Fruit fly (Drosophila melanogaster) whole organism, embryonic: ENCODE measurements around the gene CG42465.

Experiments
- Atf3 ChIP-seq: fragments of 200-800 bp; sonication (Bioruptor generic); optimal IDR thresholded peaks from 3 replicates; lab custom pipeline; 2016; ENCODE audit warnings: missing biosample characterization, missing genetic modification characterization
- BtbVII ChIP-seq: fragments of 200-800 bp; sonication (Bioruptor generic); optimal IDR thresholded peaks from 3 replicates; lab custom pipeline; 2017; ENCODE audit warnings: missing biosample characterization, mild to moderate bottlenecking, missing genetic modification characterization
- CG10147 ChIP-seq: fragments of 200-800 bp; sonication (Bioruptor generic); optimal IDR thresholded peaks from 2 replicates; lab custom pipeline; 2019; ENCODE audit warnings: missing biosample characterization, mild to moderate bottlenecking, missing genetic modification characterization, moderate library complexity
- CG1024 ChIP-seq: fragments of 200-800 bp; sonication (Bioruptor generic); IDR thresholded peaks from 2 replicates; pipeline ENCODE4 v1.3.6; 2022; ENCODE audit warnings: missing biosample characterization, missing genetic modification characterization
- CG11398 ChIP-seq: fragments of 200-800 bp; sonication (Bioruptor generic); optimal IDR thresholded peaks from 2 replicates; lab custom pipeline; 2016; ENCODE audit warnings: missing biosample characterization, missing genetic modification characterization
- CG12769 ChIP-seq: fragments of 200-800 bp; sonication (Bioruptor generic); optimal IDR thresholded peaks from 2 replicates; lab custom pipeline; 2019; ENCODE audit warnings: missing biosample characterization, mild to moderate bottlenecking, missing genetic modification characterization, moderate library complexity
- CG14860 ChIP-seq: fragments of 200-800 bp; sonication (Bioruptor generic); IDR thresholded peaks from 3 replicates; pipeline ENCODE4 v1.3.6; 2022; ENCODE audit warnings: missing biosample characterization, missing genetic modification characterization; ENCODE audit not compliant: partially characterized antibody
- CG14965 ChIP-seq: fragments of 200-800 bp; sonication (Bioruptor generic); optimal IDR thresholded peaks from 2 replicates; lab custom pipeline; 2016; ENCODE audit warnings: missing biosample characterization, missing genetic modification characterization, borderline replicate concordance
- CG15011 ChIP-seq: fragments of 200-800 bp; sonication (Bioruptor generic); optimal IDR thresholded peaks from 3 replicates; lab custom pipeline; 2018; ENCODE audit warnings: missing biosample characterization, mild to moderate bottlenecking, missing genetic modification characterization
- CG17328 ChIP-seq: fragments of 200-800 bp; sonication (Bioruptor generic); IDR thresholded peaks from 2 replicates; pipeline ENCODE4 v1.3.6; 2022; ENCODE audit warnings: missing biosample characterization, missing genetic modification characterization
- CG17612 ChIP-seq: fragments of 200-800 bp; sonication (Bioruptor generic); IDR thresholded peaks from 2 replicates; pipeline ENCODE4 v1.3.6; 2022; ENCODE audit warnings: missing biosample characterization, missing genetic modification characterization
- CG18476 ChIP-seq: fragments of 200-800 bp; sonication (Bioruptor generic); optimal IDR thresholded peaks from 2 replicates; lab custom pipeline; 2016; ENCODE audit warnings: missing biosample characterization, mild to moderate bottlenecking, missing genetic modification characterization
- CG33557 ChIP-seq: fragments of 200-800 bp; sonication (Bioruptor generic); optimal IDR thresholded peaks from 2 replicates; lab custom pipeline; 2019; ENCODE audit warnings: missing biosample characterization, mild to moderate bottlenecking, missing genetic modification characterization, moderate library complexity
- CG4328 ChIP-seq: fragments of 200-800 bp; sonication (Bioruptor generic); optimal IDR thresholded peaks from 3 replicates; lab custom pipeline; 2017; ENCODE audit warnings: missing biosample characterization, missing genetic modification reagents, missing genetic modification characterization
- CG4730 ChIP-seq: fragments of 200-800 bp; sonication (Bioruptor generic); IDR thresholded peaks from 2 replicates; pipeline ENCODE4 v1.3.6; 2022; ENCODE audit warnings: missing biosample characterization, missing genetic modification characterization
- CG5180 ChIP-seq: fragments of 200-800 bp; sonication (Bioruptor generic); optimal IDR thresholded peaks from 3 replicates; lab custom pipeline; 2017; ENCODE audit warnings: missing biosample characterization, missing genetic modification characterization, mild to moderate bottlenecking, moderate library complexity, missing genetic modification reagents
- CG6683 ChIP-seq: fragments of 200-800 bp; sonication (Bioruptor generic); optimal IDR thresholded peaks from 2 replicates; lab custom pipeline; 2017; ENCODE audit warnings: missing biosample characterization, mild to moderate bottlenecking, missing genetic modification characterization, missing genetic modification reagents
- CG8281 ChIP-seq: fragments of 200-800 bp; sonication (Bioruptor generic); optimal IDR thresholded peaks from 2 replicates; lab custom pipeline; 2018; ENCODE audit warnings: missing biosample characterization, mild to moderate bottlenecking, missing genetic modification characterization, moderate library complexity
- CG9797 ChIP-seq: fragments of 200-800 bp; sonication (Bioruptor generic); optimal IDR thresholded peaks from 3 replicates; lab custom pipeline; 2018; ENCODE audit warnings: missing biosample characterization, mild to moderate bottlenecking, missing genetic modification characterization
- CkIIα-i1 ChIP-seq: fragments of 200-800 bp; sonication (Bioruptor generic); IDR thresholded peaks from 2 replicates; pipeline ENCODE4 v1.3.6; 2022; ENCODE audit warnings: missing biosample characterization, missing genetic modification characterization
- Dref ChIP-seq: fragments of 200-800 bp; sonication (Bioruptor generic); IDR thresholded peaks from 2 replicates; pipeline ENCODE4 v1.3.6; 2022; ENCODE audit warnings: missing biosample characterization, missing genetic modification characterization
- Eip74EF ChIP-seq, 2 experiments: fragments of 200-800 bp in 1 of 2; fragments of >200 bp in 1 of 2; sonication (Bioruptor generic) in 1 of 2; optimal IDR thresholded peaks; 2 replicates each; lab custom pipeline; 2017 to 2019; ENCODE audit warnings: missing biosample characterization in 2 of 2, missing genetic modification characterization in 2 of 2, mild to moderate bottlenecking in 1 of 2, moderate library complexity in 1 of 2
- Ets97D ChIP-seq: fragments of 200-800 bp; sonication (Bioruptor generic); optimal IDR thresholded peaks from 3 replicates; lab custom pipeline; 2016; ENCODE audit warnings: missing biosample characterization, missing genetic modification characterization
- GATAe ChIP-seq: fragments of 200-800 bp; sonication (Bioruptor generic); conservative IDR thresholded peaks from 2 replicates; pipeline ENCODE4 v1.3.6; 2022; ENCODE audit warnings: missing biosample characterization, missing genetic modification characterization
- HHEX ChIP-seq: fragments of 200-800 bp; sonication (Bioruptor generic); optimal IDR thresholded peaks from 3 replicates; lab custom pipeline; 2017; ENCODE audit warnings: missing biosample characterization, mild to moderate bottlenecking, missing genetic modification characterization, missing genetic modification reagents
- HmgD ChIP-seq: fragments of 200-800 bp; sonication (Bioruptor generic); optimal IDR thresholded peaks from 3 replicates; lab custom pipeline; 2016; ENCODE audit warnings: missing biosample characterization, missing genetic modification characterization
- Hmx ChIP-seq: fragments of 200-800 bp; sonication (Bioruptor generic); optimal IDR thresholded peaks from 2 replicates; lab custom pipeline; 2016; ENCODE audit warnings: missing biosample characterization, missing genetic modification characterization
- Hr39 ChIP-seq: fragments of >200 bp; optimal IDR thresholded peaks from 2 replicates; lab custom pipeline; 2017
- Lim3 ChIP-seq: fragments of 200-800 bp; sonication (Bioruptor generic); IDR thresholded peaks from 2 replicates; pipeline ENCODE4 v1.3.6; 2022; ENCODE audit warnings: missing biosample characterization, missing genetic modification characterization
- Mad ChIP-seq: fragments of 200-800 bp; sonication (Bioruptor generic); optimal IDR thresholded peaks from 2 replicates; lab custom pipeline; 2016; ENCODE audit warnings: missing biosample characterization, missing genetic modification characterization
- Meics ChIP-seq: fragments of 200-800 bp; sonication (Bioruptor generic); optimal IDR thresholded peaks from 2 replicates; lab custom pipeline; 2017; ENCODE audit warnings: missing biosample characterization, mild to moderate bottlenecking, missing genetic modification characterization
- PHDP ChIP-seq: fragments of 200-800 bp; sonication (Bioruptor generic); optimal IDR thresholded peaks from 3 replicates; lab custom pipeline; 2018; ENCODE audit warnings: missing biosample characterization, mild to moderate bottlenecking, missing genetic modification characterization, moderate library complexity
- Ravus ChIP-seq: fragments of 200-800 bp; sonication (Bioruptor generic); IDR thresholded peaks from 2 replicates; pipeline ENCODE4 v1.3.6; 2022; ENCODE audit warnings: missing biosample characterization, missing genetic modification characterization
- Rfx ChIP-seq: fragments of 200-800 bp; sonication (Bioruptor generic); IDR thresholded peaks from 2 replicates; pipeline ENCODE4 v1.3.6; 2022; ENCODE audit warnings: missing biosample characterization, missing genetic modification characterization
- Scr ChIP-seq: fragments of 200-800 bp; sonication (Bioruptor generic); IDR thresholded peaks from 2 replicates; pipeline ENCODE4 v1.3.6; 2022; ENCODE audit warnings: missing biosample characterization, missing genetic modification characterization; ENCODE audit not compliant: partially characterized antibody
- Sin3A ChIP-seq: fragments of >200 bp; optimal IDR thresholded peaks from 2 replicates; lab custom pipeline; 2018
- Sry-δ ChIP-seq: fragments of 200-800 bp; sonication (Bioruptor generic); optimal IDR thresholded peaks from 2 replicates; lab custom pipeline; 2016; ENCODE audit warnings: missing biosample characterization, missing genetic modification characterization
- ara ChIP-seq: fragments of 200-800 bp; sonication (Bioruptor generic); IDR thresholded peaks from 2 replicates; pipeline ENCODE4 v1.3.6; 2022; ENCODE audit warnings: missing biosample characterization, missing genetic modification characterization
- bsh ChIP-seq, 2 experiments: fragments of 200-800 bp; sonication (Bioruptor generic); optimal IDR thresholded peaks; 2 replicates each; lab custom pipeline; 2017 to 2018; ENCODE audit warnings: mild to moderate bottlenecking in 2 of 2, missing biosample characterization in 2 of 2, missing genetic modification characterization in 2 of 2, moderate library complexity in 1 of 2
- chn ChIP-seq: fragments of 200-800 bp; sonication (Bioruptor generic); optimal IDR thresholded peaks from 2 replicates; lab custom pipeline; 2016; ENCODE audit warnings: missing biosample characterization, missing genetic modification characterization
- corto ChIP-seq: fragments of 200-800 bp; sonication (Bioruptor generic); optimal IDR thresholded peaks from 2 replicates; lab custom pipeline; 2016; ENCODE audit warnings: missing biosample characterization, mild to moderate bottlenecking, missing genetic modification characterization, moderate library complexity
- dati ChIP-seq: fragments of 200-800 bp; sonication (Bioruptor generic); IDR thresholded peaks from 2 replicates; pipeline ENCODE4 v1.3.6; 2022; ENCODE audit warnings: missing biosample characterization, missing genetic modification characterization
- dimm ChIP-seq: fragments of 200-800 bp; sonication (Bioruptor generic); IDR thresholded peaks from 2 replicates; pipeline ENCODE4 v1.3.6; 2022; ENCODE audit warnings: missing biosample characterization, missing genetic modification characterization
- grau ChIP-seq: fragments of 200-800 bp; optimal IDR thresholded peaks from 3 replicates; lab custom pipeline; 2019; ENCODE audit warnings: missing biosample characterization, mild to moderate bottlenecking, missing genetic modification characterization, moderate library complexity
- hth ChIP-seq: fragments of >200 bp; optimal IDR thresholded peaks from 2 replicates; lab custom pipeline; 2017; ENCODE audit warnings: inconsistent platforms
- insv ChIP-seq, 2 experiments: fragments of 200-800 bp; sonication (Bioruptor generic); optimal IDR thresholded peaks; 3 replicates each; lab custom pipeline; 2016 to 2018; ENCODE audit warnings: missing biosample characterization in 2 of 2, missing genetic modification characterization in 2 of 2
- lab ChIP-seq: fragments of 200-800 bp; sonication (Bioruptor generic); optimal IDR thresholded peaks from 3 replicates; lab custom pipeline; 2017; ENCODE audit warnings: missing biosample characterization, missing genetic modification characterization, mild to moderate bottlenecking, moderate library complexity, missing genetic modification reagents
- nom ChIP-seq: fragments of 200-800 bp; sonication (Bioruptor generic); optimal IDR thresholded peaks from 2 replicates; lab custom pipeline; 2017; ENCODE audit warnings: missing biosample characterization, missing genetic modification characterization, mild to moderate bottlenecking, moderate library complexity, missing genetic modification reagents
- oc ChIP-seq: fragments of 200-800 bp; sonication (Bioruptor generic); optimal IDR thresholded peaks from 2 replicates; lab custom pipeline; 2018; ENCODE audit warnings: missing biosample characterization, mild to moderate bottlenecking, missing genetic modification characterization, moderate library complexity
- sens ChIP-seq: fragments of 200-800 bp; sonication (Bioruptor generic); peaks from one replicate; lab custom pipeline; 2016; ENCODE audit warnings: missing biosample characterization, missing genetic modification characterization
- sisA ChIP-seq: fragments of 200-800 bp; sonication (Bioruptor generic); IDR thresholded peaks from 2 replicates; pipeline ENCODE4 v1.3.6; 2022; ENCODE audit warnings: missing biosample characterization, missing genetic modification characterization
- tx ChIP-seq: fragments of 200-800 bp; sonication (Bioruptor generic); optimal IDR thresholded peaks from 2 replicates; lab custom pipeline; 2016; ENCODE audit warnings: missing biosample characterization, missing genetic modification characterization

Gene CG42465

dm6 chr2L:3675770-3676169 is 24.2 kb upstream of the CG42465 start (continued):
- peak; percentile 29; the same call in 1 of the 2 replicates for TF ChIP-seq CG1024 (GFP tag; lab: Robert Waterston, UW)
- TF ChIP-seq chn: peak; percentile 12
- TF ChIP-seq CG14965 (GFP tag; lab: Kevin White, UChicago): no peak
- TF ChIP-seq CG9797: no peak
- no peak for TF ChIP-seq Hr39
- no peak for TF ChIP-seq insv (GFP tag; optimal IDR thresholded peaks at IDR 0.05; lab: Kevin White, UChicago)
- TF ChIP-seq Dref (GFP tag; lab: Robert Waterston, UW): no peak
- no peak for TF ChIP-seq PHDP (tag; lab: Kevin White, UChicago)
- TF ChIP-seq Hmx (GFP tag; lab: Kevin White, UChicago): no peak
- peak; percentile 49; the same call in 1 of the 2 replicates for TF ChIP-seq ara (GFP tag; lab: Robert Waterston, UW)
- TF ChIP-seq Atf3 (GFP tag; lab: Kevin White, UChicago): no peak
- TF ChIP-seq CG8281 (tag; lab: Kevin White, UChicago): no peak
- TF ChIP-seq tx (GFP tag; lab: Kevin White, UChicago): no peak
- TF ChIP-seq Rfx (GFP tag; lab: Robert Waterston, UW): no peak
- TF ChIP-seq Ravus (GFP tag; lab: Robert Waterston, UW): no peak
- no peak for TF ChIP-seq CkIIα-i1 (GFP tag; lab: Robert Waterston, UW)
- peak; percentile 28 for TF ChIP-seq oc (tag; lab: Kevin White, UChicago)
- no peak for TF ChIP-seq CG18476 (GFP tag; lab: Kevin White, UChicago)
- TF ChIP-seq Sry-δ: no peak
- TF ChIP-seq Ets97D: no peak
- TF ChIP-seq BtbVII (GFP tag; lab: Kevin White, UChicago): no peak
- no peak for TF ChIP-seq corto (GFP tag; lab: Kevin White, UChicago)
- peak in 1 of 2 experiments; percentile 66 for TF ChIP-seq bsh (GFP tag; optimal IDR thresholded peaks at IDR 0.05; lab: Kevin White, UChicago)
- no peak for TF ChIP-seq Sin3A (lab: Kevin White, UChicago)
- no peak for TF ChIP-seq dati
- TF ChIP-seq Lim3 (GFP tag; lab: Robert Waterston, UW): no peak
- TF ChIP-seq CG10147 (GFP tag; lab: Kevin White, UChicago): no peak
- TF ChIP-seq CG33557 (GFP tag; lab: Kevin White, UChicago): no peak
- TF ChIP-seq CG6683 (GFP tag; lab: Kevin White, UChicago): no peak
- TF ChIP-seq CG12769 (tag; lab: Kevin White, UChicago): no peak
- no peak for TF ChIP-seq CG15011 (GFP tag; lab: Kevin White, UChicago)
- TF ChIP-seq Eip74EF (GFP tag; optimal IDR thresholded peaks at IDR 0.05; lab: Kevin White, UChicago): no peak
- no peak for TF ChIP-seq CG4328
- TF ChIP-seq lab: no peak
- TF ChIP-seq Scr (GFP tag; lab: Robert Waterston, UW): no peak
- no peak for TF ChIP-seq CG14860 (GFP tag; lab: Robert Waterston, UW)
- peak; percentile 35; the same call in 1 of the 2 replicates for TF ChIP-seq CG17328 (GFP tag; lab: Robert Waterston, UW)
- TF ChIP-seq Mad: no peak
- TF ChIP-seq dimm (GFP tag; lab: Robert Waterston, UW): no peak
- TF ChIP-seq HmgD (GFP tag; lab: Kevin White, UChicago): no peak
- no peak for TF ChIP-seq CG5180
- TF ChIP-seq GATAe (GFP tag; lab: Robert Waterston, UW): no peak
- no peak for TF ChIP-seq CG4730 (GFP tag; lab: Robert Waterston, UW)
- no peak for TF ChIP-seq Meics
- no peak for TF ChIP-seq HHEX (GFP tag; lab: Kevin White, UChicago)
- TF ChIP-seq CG17612 (GFP tag; lab: Robert Waterston, UW): no peak
- no peak for TF ChIP-seq nom (GFP tag; lab: Kevin White, UChicago)
- TF ChIP-seq sens: peak; percentile 89
- no peak for TF ChIP-seq grau (tag; lab: Kevin White, UChicago)
- TF ChIP-seq hth (lab: Kevin White, UChicago): no peak
- TF ChIP-seq CG11398: no peak
- peak; percentile 63 for TF ChIP-seq sisA (GFP tag; lab: Robert Waterston, UW)
